Fruit fly (Drosophila melanogaster): ENCODE results near the gene up.

- TF ChIP-seq Mnt (GFP tag; optimal IDR thresholded peaks at IDR 0.05) (peak; percentile 54), kay (GFP tag; ENCODE audit: borderline replicate concordance) (no peak), toe (GFP tag; optimal IDR thresholded peaks at IDR 0.05) (peak; percentile 16), Hr96 (GFP tag; optimal IDR thresholded peaks at IDR 0.05) (peak; percentile 73), Crg-1 (GFP tag; optimal IDR thresholded peaks at IDR 0.05) (peak; percentile 71), CG11617 (GFP tag; optimal IDR thresholded peaks at IDR 0.05) (no peak)
Observed at dm6 chrX:13563483-13564443, 38.6 kb downstream of the up start, which contains the start of the genes CG46311 and Tpst.

All from whole organism, adult.